Worm (Caenorhabditis elegans) whole organism, late embryonic: ENCODE results near the gene srb-19.

Experiments used
- ama-1 ChIP-seq: fragments of 150-350 bp; optimal IDR thresholded peaks from 2 replicates; lab custom pipeline; 2014
- ceh-45 ChIP-seq: fragments of 200-800 bp; sonication (Bioruptor generic); IDR thresholded peaks from 2 replicates; pipeline ENCODE4 v1.3.6; 2022; ENCODE audit warnings: missing genetic modification reagents, missing genetic modification characterization, missing compliant biosample characterization
- ceh-6 ChIP-seq: fragments of 200-800 bp; sonication (Bioruptor generic); optimal IDR thresholded peaks from 2 replicates; lab custom pipeline; 2018; ENCODE audit warnings: mild to moderate bottlenecking, missing genetic modification characterization, missing compliant biosample characterization
- eyg-1 ChIP-seq: sonication (generic microtip); optimal IDR thresholded peaks from 2 replicates; lab custom pipeline; 2016; ENCODE audit warnings: missing genotype, missing genetic modification characterization, missing compliant biosample characterization
- hlh-15 ChIP-seq: sonication (generic microtip); optimal IDR thresholded peaks from 2 replicates; lab custom pipeline; 2016; ENCODE audit warnings: missing genetic modification characterization, missing compliant biosample characterization
- pha-4 ChIP-seq: fragments of 150-350 bp; optimal IDR thresholded peaks from 2 replicates; lab custom pipeline; 2018; ENCODE audit warnings: missing biosample characterization, missing genetic modification reagents, missing genetic modification characterization
- sox-2 ChIP-seq: fragments of 200-800 bp; sonication (Bioruptor generic); IDR thresholded peaks from 2 replicates; pipeline ENCODE4 v1.3.6; 2022; ENCODE audit warnings: missing genetic modification reagents, missing genetic modification characterization, missing compliant biosample characterization

DNA sequence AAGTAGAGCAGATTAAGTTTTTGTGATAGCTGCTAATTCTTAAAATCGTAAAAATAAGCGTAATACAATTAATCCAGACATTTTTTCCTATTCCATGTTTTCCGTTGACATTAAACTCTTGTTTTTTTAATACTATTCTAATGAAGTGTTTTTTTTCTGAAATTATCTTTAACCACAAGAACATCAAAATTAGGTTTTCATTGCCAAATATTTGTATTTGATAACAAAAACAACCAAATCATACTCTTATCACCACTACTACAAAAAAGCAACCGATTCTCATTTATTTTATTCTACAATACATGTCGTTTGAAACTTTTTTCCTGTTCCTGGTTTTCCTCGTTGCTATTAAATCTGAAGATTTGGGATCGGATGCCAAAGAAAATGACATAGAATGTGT is 7.2 kb upstream of the srb-19 start, which contains the start of gene C54F6.17:
- TF ChIP-seq ceh-6 (GFP tag; lab: Kevin White, UChicago) (no peak), pha-4 (tag; lab: Kevin White, UChicago) (no peak), ama-1 (no peak), hlh-15 (tag; lab: Kevin White, UChicago) (no peak), sox-2 (no peak), ceh-45 (GFP tag; lab: Robert Waterston, UW) (no peak), eyg-1 (tag; lab: Kevin White, UChicago) (no peak)
